Worm (Caenorhabditis elegans) whole organism, L4 larva: ENCODE measurements around the gene F42A9.9.

Experiments used
- dmd-6 ChIP-seq: fragments of 200-800 bp; sonication (Bioruptor generic); IDR thresholded peaks from 2 replicates; pipeline ENCODE4 v1.3.6; 2022; ENCODE audit warnings: missing genetic modification reagents, missing genetic modification characterization, missing compliant biosample characterization
- nhr-10 ChIP-seq: fragments of 150-350 bp; optimal IDR thresholded peaks from 2 replicates; lab custom pipeline; 2014; ENCODE audit warnings: missing biosample characterization, missing genetic modification characterization
- nhr-237 ChIP-seq: sonication (generic microtip); optimal IDR thresholded peaks from 2 replicates; lab custom pipeline; 2017; ENCODE audit warnings: missing biosample characterization, missing genetic modification characterization
- nhr-76 ChIP-seq: fragments of 150-350 bp; optimal IDR thresholded peaks from 2 replicates; lab custom pipeline; 2014; ENCODE audit warnings: missing biosample characterization, missing genetic modification characterization
- unc-62 ChIP-seq, 3 experiments: fragments of 150-350 bp in 1 of 3; sonication (generic microtip); optimal IDR thresholded peaks in 2 of 3; peaks in 1 of 3; 1 replicate in 1 of 3; 2 replicates in 2 of 3; lab custom pipeline; 2014 to 2017; ENCODE audit warnings: missing biosample characterization in 3 of 3, missing genetic modification characterization in 3 of 3, missing genetic modification reagents in 3 of 3, missing genotype in 1 of 3

DNA sequence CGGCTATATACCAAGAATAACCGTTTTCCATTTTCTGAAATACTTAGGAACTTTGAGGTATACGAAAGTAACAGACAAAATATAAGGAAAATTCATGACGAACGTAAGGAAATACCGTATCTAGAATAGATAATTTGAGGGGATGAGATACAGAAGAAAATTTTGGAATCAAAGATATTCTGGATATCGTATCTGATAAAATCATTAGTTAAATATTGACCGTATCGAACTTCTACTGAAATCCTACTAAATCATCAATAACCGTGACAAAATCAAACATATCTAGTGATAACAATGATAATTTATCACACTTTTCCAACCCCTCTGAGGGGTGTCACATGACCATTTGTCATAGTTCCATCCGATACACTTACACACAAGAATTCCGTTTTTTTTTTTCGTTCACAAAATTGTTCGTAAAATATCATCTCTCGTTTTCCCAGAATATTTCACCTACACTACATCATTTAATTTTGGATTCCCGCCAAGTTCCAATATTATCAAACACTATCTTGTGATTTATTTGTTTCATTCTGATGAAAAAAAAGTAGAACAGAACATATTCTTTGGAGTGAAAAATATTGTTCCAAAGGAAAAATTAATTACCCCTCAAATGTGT, 37.8 kb downstream of the F42A9.9 start, which contains the start of gene Y59H11AR.4:
- no peak for TF ChIP-seq nhr-237
- peak in 1 of 2 experiments; percentile 15 for TF ChIP-seq unc-62 (GFP tag; optimal IDR thresholded peaks at IDR 0.05 in 1 of 2; lab: Kevin White, UChicago)
- TF ChIP-seq unc-62 (tag; optimal IDR thresholded peaks at IDR 0.05; lab: Kevin White, UChicago): no peak
- no peak for TF ChIP-seq nhr-10 (tag; lab: Kevin White, UChicago)
- no peak for TF ChIP-seq nhr-76 (tag; lab: Kevin White, UChicago)
- no peak for TF ChIP-seq dmd-6
